Worm (Caenorhabditis elegans): ENCODE measurements around the gene W02B12.16.

- TF ChIP-seq F49E8.2 (tag; optimal IDR thresholded peaks at IDR 0.05; ENCODE audit: borderline replicate concordance): no peak
- TF ChIP-seq pqm-1 (tag; optimal IDR thresholded peaks at IDR 0.05): no peak
- no peak for TF ChIP-seq nhr-6 (tag; optimal IDR thresholded peaks at IDR 0.05)
- TF ChIP-seq unc-62 (GFP tag; optimal IDR thresholded peaks at IDR 0.05 in 1 of 2): no peak
- TF ChIP-seq unc-62 (tag; optimal IDR thresholded peaks at IDR 0.05): no peak
- TF ChIP-seq ama-1 (optimal IDR thresholded peaks at IDR 0.05): no peak
- no peak for TF ChIP-seq ztf-7 (tag; optimal IDR thresholded peaks at IDR 0.05)
- no peak for TF ChIP-seq nhr-76 (tag; optimal IDR thresholded peaks at IDR 0.05)
- TF ChIP-seq fos-1 (tag; optimal IDR thresholded peaks at IDR 0.05): no peak
- TF ChIP-seq Y105C5A.15 (GFP tag; IDR thresholded peaks at IDR 0.05): no peak
- no peak for TF ChIP-seq ceh-32 (tag; optimal IDR thresholded peaks at IDR 0.05; ENCODE audit: poor library complexity)
Measured at ce11 chrII:11471916-11472315, 4.4 kb downstream of the W02B12.16 start, which contains the start of gene mfn-1.
